Worm (Caenorhabditis elegans): ENCODE data around the gene clhm-1.

The clhm-1 gene

ce11 chrII:6891176-6891575 is 20.4 kb upstream of the clhm-1 start (continued):
- TF ChIP-seq nhr-23 (tag; optimal IDR thresholded peaks at IDR 0.05) (peak; percentile 51), pqm-1 (tag; optimal IDR thresholded peaks at IDR 0.05) (peak; percentile 72), unc-62 (GFP tag; optimal IDR thresholded peaks at IDR 0.05) (no peak), ama-1 (optimal IDR thresholded peaks at IDR 0.05) (peak; percentile 97), ztf-11 (tag; optimal IDR thresholded peaks at IDR 0.05) (no peak), nfya-1 (tag; optimal IDR thresholded peaks at IDR 0.05; ENCODE audit: insufficient read depth) (peak; percentile 66), R02D3.7 (tag; optimal IDR thresholded peaks at IDR 0.05) (peak; percentile 14)

DNA sequence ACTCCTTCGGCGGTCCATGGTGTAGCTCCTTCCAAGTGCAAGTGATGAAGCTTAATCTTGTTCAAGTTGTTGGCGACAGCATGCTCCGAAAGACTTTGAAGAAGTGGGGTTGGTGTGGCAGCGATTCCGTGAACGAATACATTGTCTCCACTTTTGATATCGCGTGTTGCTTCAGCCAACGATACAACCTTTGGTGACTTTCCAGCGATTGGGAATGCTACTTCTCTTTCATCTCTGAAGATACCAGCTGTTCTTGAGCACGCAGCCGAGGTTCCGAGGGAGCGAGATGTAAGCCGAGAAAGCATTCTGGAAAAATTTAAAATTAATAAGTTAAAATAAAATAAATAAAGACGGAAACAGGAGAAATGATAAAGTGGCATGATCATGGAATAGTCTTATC is 19.3 kb upstream of the clhm-1 start, which contains the start of gene acer-1:
acer-1 (minus strand) TSS at position 306 of the 400 bp plus-strand sequence.
- TF ChIP-seq fos-1 (tag; optimal IDR thresholded peaks at IDR 0.05): no peak
- peak; percentile 3 for TF ChIP-seq elt-2 (tag; optimal IDR thresholded peaks at IDR 0.05)
- TF ChIP-seq eor-1 (tag; optimal IDR thresholded peaks at IDR 0.05): no peak
- TF ChIP-seq hmg-11 (tag; optimal IDR thresholded peaks at IDR 0.05): no peak
- no peak for TF ChIP-seq fkh-2 (tag; optimal IDR thresholded peaks at IDR 0.05)
- TF ChIP-seq zag-1 (tag; optimal IDR thresholded peaks at IDR 0.05): no peak
- TF ChIP-seq pha-4 (tag; optimal IDR thresholded peaks at IDR 0.05): peak; percentile 37
- no peak for TF ChIP-seq unc-39 (tag; optimal IDR thresholded peaks at IDR 0.05)
- no peak for TF ChIP-seq elt-3 (tag; optimal IDR thresholded peaks at IDR 0.05)
- no peak for TF ChIP-seq unc-62 (GFP tag; optimal IDR thresholded peaks at IDR 0.05)
- TF ChIP-seq ama-1 (optimal IDR thresholded peaks at IDR 0.05): peak; percentile 93
- no peak for TF ChIP-seq nhr-12 (tag; optimal IDR thresholded peaks at IDR 0.05)
- no peak for TF ChIP-seq ztf-11 (tag; optimal IDR thresholded peaks at IDR 0.05)
- TF ChIP-seq elt-1 (tag; optimal IDR thresholded peaks at IDR 0.05): no peak
- TF ChIP-seq skn-1 (tag; optimal IDR thresholded peaks at IDR 0.05): no peak
- TF ChIP-seq aly-2 (tag; optimal IDR thresholded peaks at IDR 0.05): no peak
- TF ChIP-seq snpc-4 (tag; optimal IDR thresholded peaks at IDR 0.05): no peak
- TF ChIP-seq mml-1 (tag; optimal IDR thresholded peaks at IDR 0.05): no peak
- no peak for TF ChIP-seq ZK546.5 (tag; optimal IDR thresholded peaks at IDR 0.05)
- no peak for TF ChIP-seq egl-27 (tag; optimal IDR thresholded peaks at IDR 0.05)
- no peak for TF ChIP-seq nhr-11 (tag; optimal IDR thresholded peaks at IDR 0.05)
- no peak for TF ChIP-seq lin-15B (tag; optimal IDR thresholded peaks at IDR 0.05)
- TF ChIP-seq lin-39 (tag; optimal IDR thresholded peaks at IDR 0.05): peak; percentile 13
- TF ChIP-seq daf-12 (tag; optimal IDR thresholded peaks at IDR 0.05): no peak
- no peak for TF ChIP-seq nhr-77 (tag; optimal IDR thresholded peaks at IDR 0.05)
- TF ChIP-seq ceh-16 (tag; optimal IDR thresholded peaks at IDR 0.05): no peak
- TF ChIP-seq ceh-9 (tag; optimal IDR thresholded peaks at IDR 0.05): no peak
- TF ChIP-seq nhr-67 (tag; optimal IDR thresholded peaks at IDR 0.05): no peak
- TF ChIP-seq nhr-28 (tag; optimal IDR thresholded peaks at IDR 0.05): no peak
- TF ChIP-seq sea-2 (GFP tag; optimal IDR thresholded peaks at IDR 0.05): no peak
- no peak for TF ChIP-seq nhr-25 (tag; optimal IDR thresholded peaks at IDR 0.05)
- peak; percentile 9 for TF ChIP-seq nfya-1 (tag; optimal IDR thresholded peaks at IDR 0.05; ENCODE audit: insufficient read depth)
- TF ChIP-seq fkh-10 (GFP tag; optimal IDR thresholded peaks at IDR 0.05): no peak
- no peak for TF ChIP-seq nhr-23 (tag; optimal IDR thresholded peaks at IDR 0.05)
- no peak for TF ChIP-seq nhr-76 (tag; optimal IDR thresholded peaks at IDR 0.05)

DNA sequence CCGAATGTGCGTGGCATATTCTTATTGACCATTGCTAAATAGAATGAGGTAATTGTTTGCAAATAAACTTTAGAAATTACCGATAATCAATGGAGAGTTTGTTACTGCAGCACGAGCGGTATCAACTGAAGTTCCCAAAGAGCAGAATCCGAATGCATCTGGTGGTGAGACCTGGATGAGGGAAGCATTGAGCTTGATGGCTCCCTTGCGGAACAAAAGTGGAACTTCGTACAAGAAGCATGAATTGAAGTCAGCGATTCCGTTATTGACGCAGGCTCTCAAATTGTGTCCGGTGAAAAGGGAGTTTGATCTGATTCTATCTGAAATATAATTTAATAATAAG is 18.7 kb upstream of the clhm-1 start:
- TF ChIP-seq fos-1 (tag; optimal IDR thresholded peaks at IDR 0.05): peak; percentile 17
- peak; percentile 78 for TF ChIP-seq ama-1 (optimal IDR thresholded peaks at IDR 0.05)
- no peak for TF ChIP-seq nhr-76 (tag; optimal IDR thresholded peaks at IDR 0.05)
- no peak for TF ChIP-seq tbx-2 (tag; optimal IDR thresholded peaks at IDR 0.05)

ce11 chrII:6888661-6889579 is 18.1 kb upstream of the clhm-1 start:
- peak; percentile 66 for TF ChIP-seq nhr-43 (tag; optimal IDR thresholded peaks at IDR 0.05; ENCODE audit: poor library complexity, severe bottlenecking)
- TF ChIP-seq ama-1 (optimal IDR thresholded peaks at IDR 0.05): peak; percentile 56
- no peak for TF ChIP-seq fkh-10 (GFP tag; optimal IDR thresholded peaks at IDR 0.05)
- peak; percentile 28 for TF ChIP-seq lin-39 (tag; optimal IDR thresholded peaks at IDR 0.05)
- TF ChIP-seq nhr-23 (tag; optimal IDR thresholded peaks at IDR 0.05): no peak

All from whole organism, L3 larva.